Worm (Caenorhabditis elegans) whole organism, L4 larva: ENCODE measurements around the gene pdi-2.

Experiments used
- D1046.2 ChIP-seq: fragments of 200-800 bp; sonication (Bioruptor generic); IDR thresholded peaks from 2 replicates; pipeline ENCODE4 v1.3.6; 2022; ENCODE audit warnings: missing genetic modification characterization, missing compliant biosample characterization
- ces-1 ChIP-seq: fragments of 150-350 bp; sonication (generic microtip); optimal IDR thresholded peaks from 4 replicates; lab custom pipeline; 2014; ENCODE audit warnings: missing biosample characterization, missing genetic modification reagents, missing genetic modification characterization
- fkh-10 ChIP-seq: fragments of 150-350 bp; optimal IDR thresholded peaks from 2 replicates; lab custom pipeline; 2014; ENCODE audit warnings: missing biosample characterization, missing genetic modification reagents, missing genetic modification characterization
- lin-13 ChIP-seq: fragments of 150-350 bp; optimal IDR thresholded peaks from 2 replicates; lab custom pipeline; 2014; ENCODE audit warnings: missing biosample characterization, missing genetic modification reagents, missing genetic modification characterization
- lsy-2 ChIP-seq, 2 experiments: fragments of 150-350 bp in 1 of 2; sonication (generic microtip) in 1 of 2; optimal IDR thresholded peaks; 2 replicates each; lab custom pipeline; 2014 to 2017; ENCODE audit warnings: missing biosample characterization in 2 of 2, missing genetic modification characterization in 2 of 2
- mes-2 ChIP-seq: sonication (generic microtip); optimal IDR thresholded peaks from 2 replicates; lab custom pipeline; 2016; ENCODE audit warnings: missing genotype, mild to moderate bottlenecking, missing genetic modification characterization, missing compliant biosample characterization; ENCODE audit not compliant: poor library complexity, severe bottlenecking
- nhr-237 ChIP-seq: sonication (generic microtip); optimal IDR thresholded peaks from 2 replicates; lab custom pipeline; 2017; ENCODE audit warnings: missing biosample characterization, missing genetic modification characterization
- pqm-1 ChIP-seq: sonication (generic microtip); optimal IDR thresholded peaks from 2 replicates; lab custom pipeline; 2017; ENCODE audit warnings: missing biosample characterization, missing genetic modification characterization
- unc-39 ChIP-seq: sonication (generic microtip); optimal IDR thresholded peaks from 2 replicates; lab custom pipeline; 2017; ENCODE audit warnings: missing biosample characterization, missing genetic modification characterization
- vab-7 ChIP-seq: fragments of 200-800 bp; sonication (Bioruptor generic); IDR thresholded peaks from 2 replicates; pipeline ENCODE4 v1.3.6; 2022; ENCODE audit warnings: missing genetic modification reagents, missing genetic modification characterization, missing compliant biosample characterization
- zfp-2 ChIP-seq: sonication (generic microtip); optimal IDR thresholded peaks from 2 replicates; lab custom pipeline; 2016; ENCODE audit warnings: mild to moderate bottlenecking, missing genetic modification characterization, missing compliant biosample characterization

ce11 chrX:4484072-4484471 is 39.9 kb upstream of the pdi-2 start:
- no peak for TF ChIP-seq unc-39 (tag; lab: Kevin White, UChicago)
- TF ChIP-seq fkh-10 (GFP tag; lab: Kevin White, UChicago), result no peak
- no peak for TF ChIP-seq lsy-2 (tag; optimal IDR thresholded peaks at IDR 0.05; lab: Kevin White, UChicago)
- TF ChIP-seq nhr-237, result no peak
- TF ChIP-seq ces-1 (GFP tag; lab: Kevin White, UChicago), result no peak
- TF ChIP-seq zfp-2, result no peak
- no peak for TF ChIP-seq D1046.2 (GFP tag; lab: Robert Waterston, UW)
- no peak for TF ChIP-seq lin-13 (GFP tag; lab: Kevin White, UChicago)
- TF ChIP-seq pqm-1 (tag; lab: Kevin White, UChicago), result no peak
- no peak for TF ChIP-seq vab-7
- no peak for TF ChIP-seq mes-2 (tag; lab: Kevin White, UChicago)
